Worm (Caenorhabditis elegans) whole organism, early embryonic: ENCODE data around the gene F59A7.2.

Experiments used
- B0310.2 ChIP-seq: sonication (generic microtip); optimal IDR thresholded peaks from 2 replicates; lab custom pipeline; 2016; ENCODE audit warnings: mild to moderate bottlenecking, missing genetic modification characterization, missing compliant biosample characterization
- F13C5.2 ChIP-seq: sonication (generic microtip); optimal IDR thresholded peaks from 2 replicates; lab custom pipeline; 2017; ENCODE audit warnings: mild to moderate bottlenecking, missing genetic modification characterization, inconsistent platforms, missing compliant biosample characterization
- aly-1 ChIP-seq: sonication (generic microtip); optimal IDR thresholded peaks from 2 replicates; lab custom pipeline; 2016; ENCODE audit warnings: missing genetic modification characterization, missing compliant biosample characterization
- ama-1 ChIP-seq: fragments of 150-350 bp; optimal IDR thresholded peaks from 2 replicates; lab custom pipeline; 2014
- ceh-13 ChIP-seq: fragments of 200-800 bp; sonication (Bioruptor generic); optimal IDR thresholded peaks from 2 replicates; lab custom pipeline; 2018; ENCODE audit warnings: mild to moderate bottlenecking, missing genetic modification characterization, missing compliant biosample characterization
- ceh-36 ChIP-seq: sonication (generic microtip); optimal IDR thresholded peaks from 2 replicates; lab custom pipeline; 2016; ENCODE audit warnings: missing genetic modification characterization, inconsistent platforms, missing compliant biosample characterization
- ets-7 ChIP-seq: sonication (generic microtip); optimal IDR thresholded peaks from 2 replicates; lab custom pipeline; 2016; ENCODE audit warnings: missing genotype, missing genetic modification characterization, missing compliant biosample characterization
- flt-1 ChIP-seq: fragments of 200-800 bp; sonication (Bioruptor generic); IDR thresholded peaks from 2 replicates; pipeline ENCODE4 v1.3.6; 2022; ENCODE audit warnings: missing genetic modification characterization, missing compliant biosample characterization
- hmbx-1 ChIP-seq: sonication (generic microtip); optimal IDR thresholded peaks from 2 replicates; lab custom pipeline; 2016; ENCODE audit warnings: mild to moderate bottlenecking, missing genetic modification characterization, missing compliant biosample characterization
- hmg-4 ChIP-seq: fragments of 200-800 bp; sonication (Bioruptor generic); optimal IDR thresholded peaks from 2 replicates; lab custom pipeline; 2018; ENCODE audit warnings: mild to moderate bottlenecking, missing genetic modification characterization, missing compliant biosample characterization
- hnd-1 ChIP-seq: sonication (generic microtip); optimal IDR thresholded peaks from 2 replicates; lab custom pipeline; 2016; ENCODE audit warnings: missing genetic modification characterization, missing compliant biosample characterization
- pes-1 ChIP-seq: fragments of 200-800 bp; sonication (Bioruptor generic); IDR thresholded peaks from 2 replicates; pipeline ENCODE4 v1.3.6; 2022; ENCODE audit warnings: missing genetic modification reagents, missing genetic modification characterization, missing compliant biosample characterization
- scrt-1 ChIP-seq: fragments of 200-800 bp; sonication (Bioruptor generic); IDR thresholded peaks from 2 replicates; pipeline ENCODE4 v1.3.6; 2022; ENCODE audit warnings: missing genetic modification characterization, missing compliant biosample characterization
- sea-1 ChIP-seq: fragments of 200-800 bp; sonication (Bioruptor generic); conservative IDR thresholded peaks from 2 replicates; pipeline ENCODE4 v1.3.6; 2022; ENCODE audit warnings: missing genetic modification characterization, missing compliant biosample characterization
- tbx-11 ChIP-seq: fragments of 200-800 bp; sonication (Bioruptor generic); IDR thresholded peaks from 2 replicates; pipeline ENCODE4 v1.3.6; 2022; ENCODE audit warnings: missing genetic modification characterization, missing compliant biosample characterization
- tbx-37 ChIP-seq: fragments of 200-800 bp; sonication (Bioruptor generic); conservative IDR thresholded peaks from 2 replicates; pipeline ENCODE4 v1.3.6; 2022; ENCODE audit warnings: missing genetic modification reagents, missing genetic modification characterization, missing compliant biosample characterization
- tra-4 ChIP-seq: sonication (generic microtip); optimal IDR thresholded peaks from 2 replicates; lab custom pipeline; 2017; ENCODE audit warnings: missing genetic modification characterization, missing compliant biosample characterization

F59A7.2 gene

DNA sequence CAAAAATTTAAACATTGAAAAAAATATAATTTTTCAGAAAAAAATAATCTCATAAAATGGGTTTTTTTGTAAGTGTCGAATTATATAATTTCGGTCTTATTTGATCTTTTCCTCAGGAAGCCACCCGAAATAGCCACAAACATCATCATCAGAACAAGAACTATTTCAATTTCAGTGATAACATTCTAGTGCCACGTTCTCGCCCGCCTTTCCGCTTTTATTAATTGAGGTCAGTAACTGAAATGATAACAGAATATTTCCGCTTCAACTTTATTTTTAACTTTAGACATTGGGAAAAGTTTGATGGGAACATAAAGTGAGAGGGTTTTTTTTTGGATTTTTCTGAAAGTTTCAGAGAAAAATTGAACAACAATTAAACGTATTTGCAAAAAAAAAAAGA is 27.1 kb downstream of the F59A7.2 start:
- no peak for TF ChIP-seq hmbx-1 (tag; lab: Kevin White, UChicago)

DNA sequence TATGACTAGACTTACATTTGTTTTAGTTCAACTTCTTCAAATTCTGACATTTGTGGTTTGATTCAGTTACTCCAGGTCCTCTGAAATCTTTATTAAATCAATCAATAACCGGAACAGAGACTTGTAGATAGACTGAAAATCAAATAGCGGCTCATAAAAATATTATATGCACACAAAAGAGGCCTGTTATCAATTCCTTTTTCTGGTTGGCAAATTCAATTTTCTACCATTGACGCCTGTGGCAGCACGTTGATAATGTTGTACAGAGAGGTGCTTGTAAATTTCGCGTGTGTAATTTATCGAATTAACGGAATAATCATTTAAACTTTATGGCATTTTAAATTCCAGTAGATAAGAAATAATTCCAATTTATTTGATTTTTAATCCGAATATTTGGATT is 29.4 kb downstream of the F59A7.2 start, which contains the start of gene T08B1.1:
Gene T08B1.1, minus strand, starts transcription at position 92 of the 400 bp plus-strand sequence.
- TF ChIP-seq ets-7 (no peak), B0310.2 (no peak), hnd-1 (tag; lab: Kevin White, UChicago) (no peak), ama-1 (no peak), tra-4 (tag; lab: Kevin White, UChicago) (no peak), ceh-13 (no peak), tbx-37 (GFP tag; lab: Robert Waterston, UW) (no peak), pes-1 (GFP tag; lab: Robert Waterston, UW) (no peak), F13C5.2 (no peak), scrt-1 (GFP tag; lab: Robert Waterston, UW) (no peak), sea-1 (GFP tag; lab: Robert Waterston, UW) (no peak), hmbx-1 (tag; lab: Kevin White, UChicago) (no peak), tbx-11 (GFP tag; lab: Robert Waterston, UW) (no peak), ceh-36 (tag; lab: Kevin White, UChicago) (no peak)

DNA sequence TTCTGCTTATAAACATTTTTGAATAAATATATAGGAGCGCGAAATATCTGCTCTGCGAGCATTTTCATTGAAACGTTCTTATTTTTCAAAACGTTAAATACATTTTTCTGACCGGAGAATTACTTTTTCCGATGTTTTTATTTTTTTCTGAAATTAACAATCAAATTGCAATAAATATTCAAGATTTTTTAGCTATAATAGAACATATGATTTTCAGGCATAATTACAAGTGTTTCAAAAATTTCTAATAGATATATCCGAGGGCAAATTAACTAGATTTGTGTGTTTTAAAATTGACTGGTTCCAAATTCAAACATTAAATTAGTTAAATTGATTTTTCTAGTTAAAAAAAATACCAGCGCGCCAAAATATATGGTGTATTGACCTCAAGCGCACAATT is 37.4 kb downstream of the F59A7.2 start, which contains the start of gene T08B1.4:
Gene T08B1.4, plus strand, starts transcription at position 301 of the 400 bp plus-strand sequence.
- no peak for TF ChIP-seq hmg-4 (GFP tag; lab: Kevin White, UChicago)
- no peak for TF ChIP-seq tbx-11 (GFP tag; lab: Robert Waterston, UW)
- TF ChIP-seq F13C5.2: no peak
- TF ChIP-seq tra-4 (tag; lab: Kevin White, UChicago): no peak
- TF ChIP-seq B0310.2: no peak
- no peak for TF ChIP-seq pes-1 (GFP tag; lab: Robert Waterston, UW)
- TF ChIP-seq hnd-1 (tag; lab: Kevin White, UChicago): no peak
- no peak for TF ChIP-seq aly-1
- no peak for TF ChIP-seq flt-1 (GFP tag; lab: Robert Waterston, UW)
- no peak for TF ChIP-seq ets-7
- no peak for TF ChIP-seq ceh-13
- TF ChIP-seq sea-1 (GFP tag; lab: Robert Waterston, UW): no peak

DNA sequence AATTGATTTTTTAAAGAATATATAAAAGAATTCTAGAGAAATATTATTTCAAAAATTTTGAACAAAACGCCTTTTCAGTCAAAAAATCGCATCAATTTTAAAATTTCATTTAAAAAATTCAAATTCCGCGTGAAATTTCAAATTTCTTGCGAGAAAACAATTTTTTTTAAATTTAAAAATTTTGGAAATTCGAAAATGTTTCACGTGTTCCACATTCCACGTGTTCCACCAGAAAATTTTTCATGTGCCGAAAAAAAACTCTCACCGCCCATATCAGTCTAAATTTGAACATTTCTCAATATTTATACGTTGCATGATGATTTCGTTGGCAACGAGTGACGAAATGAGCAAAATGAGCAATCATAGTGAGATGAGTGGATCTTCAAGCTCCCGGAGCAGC is 41.3 kb downstream of the F59A7.2 start, which contains the start of gene fbxa-201:
Gene fbxa-201, plus strand, starts transcription at position 301 of the 400 bp plus-strand sequence.
- TF ChIP-seq F13C5.2 (no peak), ceh-13 (no peak), aly-1 (no peak), sea-1 (GFP tag; lab: Robert Waterston, UW) (no peak), scrt-1 (GFP tag; lab: Robert Waterston, UW) (no peak), ceh-36 (tag; lab: Kevin White, UChicago) (no peak), B0310.2 (no peak), tbx-37 (GFP tag; lab: Robert Waterston, UW) (no peak), hnd-1 (tag; lab: Kevin White, UChicago) (no peak), ama-1 (no peak), flt-1 (GFP tag; lab: Robert Waterston, UW) (no peak), tbx-11 (GFP tag; lab: Robert Waterston, UW) (no peak), hmg-4 (GFP tag; lab: Kevin White, UChicago) (no peak), tra-4 (tag; lab: Kevin White, UChicago) (no peak)

DNA sequence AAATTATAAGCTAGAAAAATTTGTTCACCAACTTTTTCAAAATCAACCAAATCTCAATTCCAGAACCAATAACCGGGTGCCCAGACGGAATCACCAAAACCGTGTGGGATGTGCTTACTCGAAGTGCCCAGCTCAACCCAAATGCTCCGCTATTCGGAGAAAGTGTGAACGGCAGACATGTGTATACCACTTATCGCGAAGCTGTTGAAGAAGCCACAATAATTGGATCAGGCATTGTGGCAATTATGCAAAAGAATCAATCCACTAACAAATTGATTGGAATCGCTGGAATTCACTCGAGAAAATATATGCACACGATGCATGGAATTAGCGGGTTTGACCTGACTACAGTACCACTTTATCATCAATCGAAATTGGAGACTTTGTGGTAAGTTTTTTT is 46.6 kb downstream of the F59A7.2 start:
- no peak for TF ChIP-seq ceh-13
- TF ChIP-seq ama-1: no peak
- no peak for TF ChIP-seq tbx-37 (GFP tag; lab: Robert Waterston, UW)
- TF ChIP-seq flt-1 (GFP tag; lab: Robert Waterston, UW): no peak
- TF ChIP-seq hmg-4 (GFP tag; lab: Kevin White, UChicago): no peak
- no peak for TF ChIP-seq B0310.2
- TF ChIP-seq aly-1: no peak
- no peak for TF ChIP-seq F13C5.2
- no peak for TF ChIP-seq hnd-1 (tag; lab: Kevin White, UChicago)
- TF ChIP-seq ceh-36 (tag; lab: Kevin White, UChicago): no peak
- TF ChIP-seq pes-1 (GFP tag; lab: Robert Waterston, UW): no peak
- no peak for TF ChIP-seq ets-7

DNA sequence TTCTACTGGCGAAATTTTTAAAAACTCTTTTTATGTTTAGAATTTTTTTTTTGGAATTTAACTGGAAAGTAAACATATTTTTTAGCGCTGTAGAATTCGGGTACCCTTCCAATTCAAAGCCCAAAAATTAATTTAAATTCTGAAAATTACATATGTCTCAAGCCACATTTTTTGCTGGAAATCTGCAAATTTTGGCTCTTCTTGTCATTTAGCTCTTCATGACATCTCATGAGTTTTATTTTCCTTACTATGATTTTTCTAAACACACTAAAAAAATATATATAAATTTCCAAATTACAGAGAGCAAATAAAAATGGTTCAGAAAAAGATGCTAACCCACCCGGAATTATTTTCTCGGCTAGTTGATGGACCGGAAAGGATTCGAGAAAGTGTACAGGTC is 47.1 kb downstream of the F59A7.2 start, which contains the start of gene acs-3:
Gene acs-3, plus strand, starts transcription at position 301 of the 400 bp plus-strand sequence.
- no peak for TF ChIP-seq tra-4 (tag; lab: Kevin White, UChicago)
- TF ChIP-seq tbx-11 (GFP tag; lab: Robert Waterston, UW): no peak
- no peak for TF ChIP-seq scrt-1 (GFP tag; lab: Robert Waterston, UW)
- no peak for TF ChIP-seq ceh-36 (tag; lab: Kevin White, UChicago)
- no peak for TF ChIP-seq sea-1 (GFP tag; lab: Robert Waterston, UW)
- TF ChIP-seq tbx-37 (GFP tag; lab: Robert Waterston, UW): no peak
- no peak for TF ChIP-seq F13C5.2
- no peak for TF ChIP-seq hnd-1 (tag; lab: Kevin White, UChicago)
- TF ChIP-seq hmg-4 (GFP tag; lab: Kevin White, UChicago): no peak
- TF ChIP-seq pes-1 (GFP tag; lab: Robert Waterston, UW): no peak
- no peak for TF ChIP-seq ama-1
- no peak for TF ChIP-seq flt-1 (GFP tag; lab: Robert Waterston, UW)
- no peak for TF ChIP-seq B0310.2
- no peak for TF ChIP-seq aly-1
- no peak for TF ChIP-seq hmbx-1 (tag; lab: Kevin White, UChicago)
- no peak for TF ChIP-seq ceh-13
- TF ChIP-seq ets-7: no peak

DNA sequence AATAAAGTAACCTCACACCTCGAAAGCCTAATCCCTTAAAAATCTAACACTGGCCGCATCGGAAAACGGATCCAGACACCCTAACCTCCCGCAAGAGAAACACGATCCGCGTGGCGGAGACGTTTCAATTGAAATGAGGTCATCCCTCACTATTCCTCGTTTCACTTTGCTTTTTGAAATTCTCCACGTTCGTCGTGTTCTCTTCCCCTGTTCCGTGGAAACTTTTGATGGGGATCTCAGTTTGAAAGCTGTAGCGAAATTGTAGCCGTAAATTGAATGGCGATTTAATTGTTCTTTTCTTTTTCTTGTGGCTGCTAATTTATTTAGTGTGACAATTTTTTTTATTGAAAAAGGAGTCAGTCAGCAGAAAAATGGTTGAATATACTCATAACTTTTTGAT is 47.5 kb downstream of the F59A7.2 start:
- no peak for TF ChIP-seq sea-1 (GFP tag; lab: Robert Waterston, UW)
- no peak for TF ChIP-seq tbx-37 (GFP tag; lab: Robert Waterston, UW)
- TF ChIP-seq F13C5.2: no peak
- TF ChIP-seq flt-1 (GFP tag; lab: Robert Waterston, UW): no peak
- TF ChIP-seq tbx-11 (GFP tag; lab: Robert Waterston, UW): no peak

DNA sequence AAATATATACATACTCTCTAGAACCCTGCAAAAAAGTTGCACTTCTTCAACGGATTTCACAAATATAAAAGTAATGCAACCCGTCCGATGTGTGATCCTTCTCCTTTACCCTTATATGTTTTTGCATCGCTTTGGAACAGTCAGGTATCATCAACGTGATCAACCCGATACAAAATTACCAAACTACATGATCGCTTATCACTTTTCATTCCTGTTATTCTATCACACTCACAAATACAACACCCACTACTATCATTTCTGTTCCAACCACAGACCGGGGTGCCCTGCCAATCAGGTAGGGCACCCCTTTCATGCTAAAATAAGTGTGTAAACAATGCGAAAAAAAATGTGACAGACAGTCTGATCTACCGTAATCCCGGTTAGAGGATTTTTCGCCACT is 49.4 kb downstream of the F59A7.2 start:
- no peak for TF ChIP-seq hmbx-1 (tag; lab: Kevin White, UChicago)
- no peak for TF ChIP-seq ama-1
- no peak for TF ChIP-seq B0310.2
- no peak for TF ChIP-seq ceh-36 (tag; lab: Kevin White, UChicago)
- no peak for TF ChIP-seq ceh-13
- no peak for TF ChIP-seq tra-4 (tag; lab: Kevin White, UChicago)
- no peak for TF ChIP-seq scrt-1 (GFP tag; lab: Robert Waterston, UW)
- no peak for TF ChIP-seq hnd-1 (tag; lab: Kevin White, UChicago)
- no peak for TF ChIP-seq tbx-11 (GFP tag; lab: Robert Waterston, UW)
- TF ChIP-seq F13C5.2: no peak
- no peak for TF ChIP-seq tbx-37 (GFP tag; lab: Robert Waterston, UW)
- TF ChIP-seq sea-1 (GFP tag; lab: Robert Waterston, UW): no peak
- no peak for TF ChIP-seq pes-1 (GFP tag; lab: Robert Waterston, UW)
- no peak for TF ChIP-seq flt-1 (GFP tag; lab: Robert Waterston, UW)
- TF ChIP-seq aly-1: no peak
- no peak for TF ChIP-seq ets-7
- TF ChIP-seq hmg-4 (GFP tag; lab: Kevin White, UChicago): no peak
